Fruit fly (Drosophila melanogaster) whole organism, embryonic: ENCODE measurements around the gene CG2278.

Experiments
- C15 ChIP-seq: fragments of 200-800 bp; sonication (Bioruptor generic); IDR thresholded peaks from 3 replicates; pipeline ENCODE4 v1.3.6; 2022; ENCODE audit warnings: missing biosample characterization, missing genetic modification characterization
- CG10267 ChIP-seq: fragments of 200-800 bp; sonication (Bioruptor generic); optimal IDR thresholded peaks from 2 replicates; lab custom pipeline; 2018; ENCODE audit warnings: missing biosample characterization, mild to moderate bottlenecking, missing genetic modification characterization, moderate library complexity
- CG10959 ChIP-seq: fragments of 200-800 bp; sonication (Bioruptor generic); IDR thresholded peaks from 2 replicates; pipeline ENCODE4 v1.3.6; 2022; ENCODE audit warnings: missing biosample characterization, missing genetic modification characterization
- CG11093 ChIP-seq: fragments of 200-800 bp; sonication (Bioruptor generic); IDR thresholded peaks from 3 replicates; pipeline ENCODE4 v1.3.6; 2022; ENCODE audit warnings: missing biosample characterization, missing genetic modification characterization
- CG11247 ChIP-seq: fragments of 200-800 bp; sonication (Bioruptor generic); IDR thresholded peaks from 2 replicates; pipeline ENCODE4 v1.3.6; 2022; ENCODE audit warnings: missing biosample characterization, missing genetic modification characterization
- CG13775 ChIP-seq: fragments of 200-800 bp; sonication (Bioruptor generic); optimal IDR thresholded peaks from 3 replicates; lab custom pipeline; 2017; ENCODE audit warnings: missing biosample characterization, mild to moderate bottlenecking, missing genetic modification characterization
- CG14667 ChIP-seq: fragments of 200-800 bp; sonication (Bioruptor generic); IDR thresholded peaks from 2 replicates; pipeline ENCODE4 v1.3.6; 2022; ENCODE audit warnings: missing biosample characterization, missing genetic modification characterization
- CG15514 ChIP-seq: fragments of 200-800 bp; sonication (Bioruptor generic); optimal IDR thresholded peaks from 3 replicates; lab custom pipeline; 2017; ENCODE audit warnings: missing biosample characterization, missing genetic modification characterization, mild to moderate bottlenecking, moderate library complexity, missing genetic modification reagents
- CG16815 ChIP-seq: fragments of 200-800 bp; sonication (Bioruptor generic); optimal IDR thresholded peaks from 3 replicates; lab custom pipeline; 2017; ENCODE audit warnings: missing biosample characterization, mild to moderate bottlenecking, missing genetic modification characterization
- CG17802 ChIP-seq: fragments of 200-800 bp; sonication (Bioruptor generic); optimal IDR thresholded peaks from 2 replicates; lab custom pipeline; 2018; ENCODE audit warnings: missing biosample characterization, mild to moderate bottlenecking, missing genetic modification characterization, moderate library complexity
- CG2129 ChIP-seq: fragments of 200-800 bp; sonication (Bioruptor generic); IDR thresholded peaks from 2 replicates; pipeline ENCODE4 v1.3.6; 2022; ENCODE audit warnings: missing biosample characterization, missing genetic modification characterization; ENCODE audit not compliant: partially characterized antibody
- CG2712 ChIP-seq: fragments of 200-800 bp; optimal IDR thresholded peaks from 3 replicates; lab custom pipeline; 2019; ENCODE audit warnings: missing biosample characterization, mild to moderate bottlenecking, missing genetic modification characterization, moderate library complexity
- CG30431 ChIP-seq: fragments of 200-800 bp; sonication (Bioruptor generic); optimal IDR thresholded peaks from 2 replicates; lab custom pipeline; 2017; ENCODE audit warnings: missing biosample characterization, missing genetic modification characterization
- CG3281 ChIP-seq: fragments of 200-800 bp; sonication (Bioruptor generic); optimal IDR thresholded peaks from 3 replicates; lab custom pipeline; 2017; ENCODE audit warnings: missing biosample characterization, mild to moderate bottlenecking, missing genetic modification characterization
- CG3847 ChIP-seq: fragments of 200-800 bp; sonication (Bioruptor generic); IDR thresholded peaks from 2 replicates; pipeline ENCODE4 v1.3.6; 2022; ENCODE audit warnings: missing biosample characterization, missing genetic modification characterization
- CG4360 ChIP-seq: fragments of 200-800 bp; sonication (Bioruptor generic); IDR thresholded peaks from 2 replicates; pipeline ENCODE4 v1.3.6; 2022; ENCODE audit warnings: missing biosample characterization, missing genetic modification characterization
- CG4820 ChIP-seq: fragments of 200-800 bp; sonication (Bioruptor generic); optimal IDR thresholded peaks from 3 replicates; lab custom pipeline; 2016; ENCODE audit warnings: missing biosample characterization, missing genetic modification characterization
- CG5953 ChIP-seq: fragments of 200-800 bp; sonication (Bioruptor generic); IDR thresholded peaks from 2 replicates; pipeline ENCODE4 v1.3.6; 2022; ENCODE audit warnings: missing biosample characterization, missing genetic modification characterization
- CG8924 ChIP-seq: fragments of 200-800 bp; optimal IDR thresholded peaks from 3 replicates; lab custom pipeline; 2019; ENCODE audit warnings: missing biosample characterization, mild to moderate bottlenecking, missing genetic modification characterization, moderate library complexity
- CTCF ChIP-seq: fragments of 200-800 bp; sonication (Bioruptor generic); optimal IDR thresholded peaks from 2 replicates; lab custom pipeline; 2017; ENCODE audit warnings: missing biosample characterization, mild to moderate bottlenecking, missing genetic modification characterization, moderate library complexity
- D ChIP-seq, 2 experiments: fragments of 200-800 bp in 1 of 2; fragments of >200 bp in 1 of 2; sonication (Bioruptor generic) in 1 of 2; optimal IDR thresholded peaks; 2 replicates in 1 of 2; 3 replicates in 1 of 2; lab custom pipeline; 2017; ENCODE audit warnings: mild to moderate bottlenecking in 1 of 2, missing biosample characterization in 1 of 2, missing genetic modification characterization in 1 of 2, missing genetic modification reagents in 1 of 2
- Deaf1 ChIP-seq: fragments of 200-800 bp; optimal IDR thresholded peaks from 3 replicates; lab custom pipeline; 2019; ENCODE audit warnings: missing biosample characterization, mild to moderate bottlenecking, missing genetic modification characterization, moderate library complexity
- Dip2 ChIP-seq: fragments of 200-800 bp; sonication (Bioruptor generic); IDR thresholded peaks from 2 replicates; pipeline ENCODE4 v1.3.6; 2022; ENCODE audit warnings: missing biosample characterization, missing genetic modification characterization
- Doc2 ChIP-seq: fragments of 200-800 bp; sonication (Bioruptor generic); IDR thresholded peaks from 2 replicates; pipeline ENCODE4 v1.3.6; 2022; ENCODE audit warnings: missing biosample characterization, missing genetic modification characterization
- ERR ChIP-seq: fragments of 200-800 bp; sonication (Bioruptor generic); optimal IDR thresholded peaks from 2 replicates; lab custom pipeline; 2016; ENCODE audit warnings: missing biosample characterization, missing genetic modification characterization
- Fer1 ChIP-seq: fragments of 200-800 bp; sonication (Bioruptor generic); optimal IDR thresholded peaks from 2 replicates; lab custom pipeline; 2017; ENCODE audit warnings: missing biosample characterization, mild to moderate bottlenecking, missing genetic modification characterization
- Hr51 ChIP-seq, 2 experiments: fragments of 200-800 bp; sonication (Bioruptor generic); optimal IDR thresholded peaks; 2 replicates in 1 of 2; 3 replicates in 1 of 2; lab custom pipeline; 2016 to 2018; ENCODE audit warnings: missing biosample characterization in 2 of 2, missing genetic modification characterization in 2 of 2, mild to moderate bottlenecking in 1 of 2, moderate library complexity in 1 of 2
- Jarid2 ChIP-seq: fragments of 200-800 bp; sonication (Bioruptor generic); optimal IDR thresholded peaks from 3 replicates; lab custom pipeline; 2017; ENCODE audit warnings: mild to moderate bottlenecking, missing biosample characterization, missing genetic modification reagents, missing genetic modification characterization
- Med ChIP-seq: fragments of 200-800 bp; sonication (Bioruptor generic); peaks from one replicate; lab custom pipeline; 2016; ENCODE audit warnings: missing biosample characterization, missing genetic modification characterization, mild to moderate bottlenecking, inconsistent platforms, moderate library complexity
- NFAT ChIP-seq: fragments of 200-800 bp; sonication (Bioruptor generic); IDR thresholded peaks from 2 replicates; pipeline ENCODE4 v1.3.6; 2022; ENCODE audit warnings: missing biosample characterization, missing genetic modification characterization
- Pdp1 ChIP-seq, 2 experiments: fragments of 200-800 bp; sonication (Bioruptor generic); optimal IDR thresholded peaks; 3 replicates each; lab custom pipeline; 2016; ENCODE audit warnings: missing biosample characterization in 2 of 2, missing genetic modification characterization in 2 of 2, mild to moderate bottlenecking in 1 of 2, moderate library complexity in 1 of 2
- Rfx ChIP-seq: fragments of 200-800 bp; sonication (Bioruptor generic); IDR thresholded peaks from 2 replicates; pipeline ENCODE4 v1.3.6; 2022; ENCODE audit warnings: missing biosample characterization, missing genetic modification characterization
- Sox102F ChIP-seq: fragments of 200-800 bp; sonication (Bioruptor generic); optimal IDR thresholded peaks from 2 replicates; lab custom pipeline; 2018; ENCODE audit warnings: missing biosample characterization, mild to moderate bottlenecking, missing genetic modification characterization, moderate library complexity
- Sry-δ ChIP-seq: fragments of 200-800 bp; sonication (Bioruptor generic); optimal IDR thresholded peaks from 2 replicates; lab custom pipeline; 2016; ENCODE audit warnings: missing biosample characterization, missing genetic modification characterization
- Stat92E ChIP-seq, 3 experiments: fragments of >200 bp in 2 of 3; fragments of 200-800 bp in 1 of 3; sonication (Bioruptor generic) in 1 of 3; optimal IDR thresholded peaks; 2 replicates each; lab custom pipeline; 2017 to 2019; ENCODE audit warnings: missing biosample characterization in 3 of 3, missing genetic modification characterization in 3 of 3, mild to moderate bottlenecking in 1 of 3, moderate library complexity in 1 of 3
- Tbp ChIP-seq: fragments of >200 bp; optimal IDR thresholded peaks from 2 replicates; lab custom pipeline; 2018; ENCODE audit warnings: missing biosample characterization, missing genetic modification characterization
- amos ChIP-seq: fragments of 200-800 bp; sonication (Bioruptor generic); IDR thresholded peaks from 2 replicates; pipeline ENCODE4 v1.3.6; 2022; ENCODE audit warnings: missing biosample characterization, missing genetic modification characterization; ENCODE audit not compliant: partially characterized antibody
- cas ChIP-seq: fragments of 200-800 bp; sonication (Bioruptor generic); IDR thresholded peaks from 2 replicates; pipeline ENCODE4 v1.3.6; 2022; ENCODE audit warnings: missing biosample characterization, missing genetic modification characterization
- gro ChIP-seq: fragments of 200-800 bp; sonication (Bioruptor generic); optimal IDR thresholded peaks from 2 replicates; lab custom pipeline; 2016; ENCODE audit warnings: missing biosample characterization, missing genetic modification characterization
- h ChIP-seq: fragments of >200 bp; optimal IDR thresholded peaks from 2 replicates; lab custom pipeline; 2017
- hth ChIP-seq: fragments of >200 bp; optimal IDR thresholded peaks from 2 replicates; lab custom pipeline; 2017; ENCODE audit warnings: inconsistent platforms
- insv ChIP-seq, 2 experiments: fragments of 200-800 bp; sonication (Bioruptor generic); optimal IDR thresholded peaks; 3 replicates each; lab custom pipeline; 2016 to 2018; ENCODE audit warnings: missing biosample characterization in 2 of 2, missing genetic modification characterization in 2 of 2
- ro ChIP-seq: fragments of 200-800 bp; sonication (Bioruptor generic); IDR thresholded peaks from 2 replicates; pipeline ENCODE4 v1.3.6; 2022; ENCODE audit warnings: missing biosample characterization, missing genetic modification characterization
- row ChIP-seq: fragments of 200-800 bp; sonication (Bioruptor generic); IDR thresholded peaks from 3 replicates; pipeline ENCODE4 v1.3.6; 2022; ENCODE audit warnings: missing biosample characterization, missing genetic modification characterization
- sc ChIP-seq, 3 experiments: fragments of >200 bp in 2 of 3; fragments of 200-800 bp in 1 of 3; sonication (Bioruptor generic) in 1 of 3; optimal IDR thresholded peaks; 2 replicates in 2 of 3; 3 replicates in 1 of 3; lab custom pipeline; 2017; ENCODE audit warnings: mild to moderate bottlenecking in 1 of 3, missing biosample characterization in 1 of 3, missing genetic modification characterization in 1 of 3, missing genetic modification reagents in 1 of 3
- so ChIP-seq: fragments of 200-800 bp; sonication (Bioruptor generic); IDR thresholded peaks from 3 replicates; pipeline ENCODE4 v1.3.6; 2022; ENCODE audit warnings: missing biosample characterization, missing genetic modification characterization
- stwl ChIP-seq: fragments of 200-800 bp; sonication (Bioruptor generic); optimal IDR thresholded peaks from 3 replicates; lab custom pipeline; 2018; ENCODE audit warnings: missing biosample characterization, mild to moderate bottlenecking, missing genetic modification characterization, moderate library complexity
- toy ChIP-seq: fragments of 200-800 bp; sonication (Bioruptor generic); IDR thresholded peaks from 2 replicates; pipeline ENCODE4 v1.3.6; 2022; ENCODE audit warnings: missing biosample characterization, missing genetic modification characterization
- trem ChIP-seq: fragments of 200-800 bp; optimal IDR thresholded peaks from 3 replicates; lab custom pipeline; 2019; ENCODE audit warnings: missing biosample characterization, mild to moderate bottlenecking, missing genetic modification characterization, moderate library complexity
- yki ChIP-seq: fragments of >200 bp; optimal IDR thresholded peaks from 3 replicates; lab custom pipeline; 2018
- z ChIP-seq: fragments of 200-800 bp; sonication (Bioruptor generic); IDR thresholded peaks from 3 replicates; pipeline ENCODE4 v1.3.6; 2022; ENCODE audit warnings: missing biosample characterization, missing genetic modification characterization

Gene CG2278

DNA sequence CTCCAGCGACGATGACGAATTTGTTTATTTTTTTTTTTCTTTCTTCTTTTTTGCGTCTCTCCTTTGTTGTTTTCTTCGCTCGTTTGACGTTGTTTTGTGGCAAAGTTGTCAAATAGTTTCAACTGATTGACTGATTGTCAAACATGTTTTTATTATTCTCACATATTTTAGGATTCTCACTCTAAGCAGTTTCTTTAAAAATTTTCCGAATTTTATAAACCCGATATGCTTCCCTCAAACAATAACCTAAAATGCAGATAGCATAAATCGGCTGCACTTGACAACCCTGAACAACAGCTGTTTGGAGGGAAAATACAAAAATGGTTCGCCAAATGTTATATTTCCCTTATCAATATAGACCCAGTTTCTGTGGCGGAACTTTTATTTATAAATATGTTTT, 26.5 kb downstream of the CG2278 start, which contains the start of gene CG17982 (continued):
- TF ChIP-seq sc (optimal IDR thresholded peaks at IDR 0.05; lab: Kevin White, UChicago), result no peak
- peak; percentile 18 for TF ChIP-seq sc (GFP tag; optimal IDR thresholded peaks at IDR 0.05; lab: Kevin White, UChicago)
- TF ChIP-seq Fer1 (GFP tag; lab: Kevin White, UChicago), result peak; percentile 88
- peak; percentile 17 for TF ChIP-seq CTCF (GFP tag; lab: Kevin White, UChicago)
- TF ChIP-seq yki, result no peak
- peak; percentile 24 for TF ChIP-seq CG17802 (tag; lab: Kevin White, UChicago)
- peak; percentile 60 for TF ChIP-seq Deaf1 (tag; lab: Kevin White, UChicago)
- TF ChIP-seq CG5953 (GFP tag; lab: Robert Waterston, UW), result peak; percentile 59; the same call in 1 of the 2 replicates
- TF ChIP-seq CG14667, result peak; percentile 44
- TF ChIP-seq ro (GFP tag; lab: Robert Waterston, UW), result no peak
- no peak for TF ChIP-seq Dip2 (GFP tag; lab: Robert Waterston, UW)
- TF ChIP-seq row (GFP tag; lab: Robert Waterston, UW), result peak; percentile 90
- no peak for TF ChIP-seq CG4360 (GFP tag; lab: Robert Waterston, UW)
- no peak for TF ChIP-seq CG2129 (GFP tag; lab: Robert Waterston, UW)
- TF ChIP-seq CG10267 (tag; lab: Kevin White, UChicago), result peak; percentile 80
- TF ChIP-seq Sox102F (GFP tag; lab: Kevin White, UChicago), result peak; percentile 89
- TF ChIP-seq CG2712 (tag; lab: Kevin White, UChicago), result peak; percentile 87
- no peak for TF ChIP-seq h (lab: Kevin White, UChicago)
- TF ChIP-seq CG11093 (GFP tag; lab: Robert Waterston, UW), result peak; percentile 44; the same call in 1 of the 3 replicates
- TF ChIP-seq NFAT (GFP tag; lab: Robert Waterston, UW), result peak; percentile 66
- TF ChIP-seq insv (GFP tag; optimal IDR thresholded peaks at IDR 0.05; lab: Kevin White, UChicago), result peak in 1 of 2 experiments; percentile 61
- TF ChIP-seq Hr51 (GFP tag; optimal IDR thresholded peaks at IDR 0.05; lab: Kevin White, UChicago), result peak; percentile 58 to 87
- TF ChIP-seq CG15514 (GFP tag; lab: Kevin White, UChicago), result peak; percentile 93
- TF ChIP-seq Pdp1 (GFP tag; optimal IDR thresholded peaks at IDR 0.05; lab: Kevin White, UChicago), result peak; percentile 77 to 84
- peak; percentile 58; the same call in 1 of the 2 replicates for TF ChIP-seq cas (GFP tag; lab: Robert Waterston, UW)
- no peak for TF ChIP-seq D (optimal IDR thresholded peaks at IDR 0.05; lab: Kevin White, UChicago)
- TF ChIP-seq D (GFP tag; optimal IDR thresholded peaks at IDR 0.05; lab: Kevin White, UChicago), result peak; percentile 67
- TF ChIP-seq toy (GFP tag; lab: Robert Waterston, UW), result 0 out of 2 replicates have a peak, but pooled peaks have one; percentile 34
- peak; percentile 66 for TF ChIP-seq CG11247 (GFP tag; lab: Robert Waterston, UW)
- no peak for TF ChIP-seq Jarid2
- peak; percentile 78 for TF ChIP-seq CG13775
- peak; percentile 51; the same call in 1 of the 3 replicates for TF ChIP-seq C15
- peak; percentile 77; the same call in 2 of the 3 replicates for TF ChIP-seq so (GFP tag; lab: Robert Waterston, UW)
- no peak for TF ChIP-seq z (GFP tag; lab: Robert Waterston, UW)
- peak; percentile 47 for TF ChIP-seq CG16815 (GFP tag; lab: Kevin White, UChicago)
- peak; percentile 87 for TF ChIP-seq Rfx (GFP tag; lab: Robert Waterston, UW)
- TF ChIP-seq stwl (tag; lab: Kevin White, UChicago), result peak; percentile 69
- TF ChIP-seq CG3847 (GFP tag; lab: Robert Waterston, UW), result peak; percentile 81
- peak; percentile 12 for TF ChIP-seq CG30431 (GFP tag; lab: Kevin White, UChicago)
- TF ChIP-seq amos (GFP tag; lab: Robert Waterston, UW), result no peak; the same call in 1 of the 2 replicates
- no peak for TF ChIP-seq Stat92E (GFP tag; optimal IDR thresholded peaks at IDR 0.05; lab: Kevin White, UChicago)
- TF ChIP-seq Doc2 (GFP tag; lab: Robert Waterston, UW), result no peak
- TF ChIP-seq CG4820 (GFP tag; lab: Kevin White, UChicago), result peak; percentile 29
- TF ChIP-seq CG10959 (GFP tag; lab: Robert Waterston, UW), result peak; percentile 81
- TF ChIP-seq CG8924 (tag; lab: Kevin White, UChicago), result peak; percentile 87
- peak; percentile 70 for TF ChIP-seq ERR
- peak; percentile 82 for TF ChIP-seq CG3281 (GFP tag; lab: Kevin White, UChicago)
- peak; percentile 98 for TF ChIP-seq Med (GFP tag; lab: Kevin White, UChicago)
- TF ChIP-seq gro (GFP tag; lab: Kevin White, UChicago), result peak; percentile 89
- TF ChIP-seq Sry-δ (GFP tag; lab: Kevin White, UChicago), result peak; percentile 48
- TF ChIP-seq trem (tag; lab: Kevin White, UChicago), result peak; percentile 64
- TF ChIP-seq Tbp (GFP tag; lab: Kevin White, UChicago), result no peak
- no peak for TF ChIP-seq hth (lab: Kevin White, UChicago)
